Fruit fly (Drosophila melanogaster) whole organism, embryonic: Measurements from ENCODE around the gene CG13408.
A peak's percentile ranks its signal among the peaks of the same experiment; 100 is the strongest.

Source experiments
- B-H1 ChIP-seq: fragments of 200-800 bp; sonication (Bioruptor generic); IDR thresholded peaks from 3 replicates; pipeline ENCODE4 v1.3.6; 2022; ENCODE audit warnings: missing biosample characterization, missing genetic modification characterization
- CG10565 ChIP-seq: fragments of 200-800 bp; sonication (Bioruptor generic); optimal IDR thresholded peaks from 3 replicates; lab custom pipeline; 2016; ENCODE audit warnings: missing biosample characterization, mild to moderate bottlenecking, missing genetic modification characterization
- CG11504 ChIP-seq: fragments of 200-800 bp; sonication (Bioruptor generic); optimal IDR thresholded peaks from 3 replicates; lab custom pipeline; 2019; ENCODE audit warnings: missing biosample characterization, mild to moderate bottlenecking, missing genetic modification characterization, moderate library complexity
- CG14441 ChIP-seq: fragments of 200-800 bp; sonication (Bioruptor generic); IDR thresholded peaks from 2 replicates; pipeline ENCODE4 v1.3.6; 2022; ENCODE audit warnings: missing biosample characterization, missing genetic modification characterization
- CG16813 ChIP-seq: fragments of 200-800 bp; sonication (Bioruptor generic); IDR thresholded peaks from 3 replicates; pipeline ENCODE4 v1.3.6; 2022; ENCODE audit warnings: missing biosample characterization, missing genetic modification characterization; ENCODE audit not compliant: partially characterized antibody
- CG17829 ChIP-seq: fragments of 200-800 bp; optimal IDR thresholded peaks from 2 replicates; lab custom pipeline; 2019; ENCODE audit warnings: missing biosample characterization, mild to moderate bottlenecking, missing genetic modification characterization, moderate library complexity
- CG18476 ChIP-seq: fragments of 200-800 bp; sonication (Bioruptor generic); optimal IDR thresholded peaks from 2 replicates; lab custom pipeline; 2016; ENCODE audit warnings: missing biosample characterization, mild to moderate bottlenecking, missing genetic modification characterization
- CG2712 ChIP-seq: fragments of 200-800 bp; optimal IDR thresholded peaks from 3 replicates; lab custom pipeline; 2019; ENCODE audit warnings: missing biosample characterization, mild to moderate bottlenecking, missing genetic modification characterization, moderate library complexity
- CG30020 ChIP-seq: fragments of 200-800 bp; optimal IDR thresholded peaks from 2 replicates; lab custom pipeline; 2019; ENCODE audit warnings: missing biosample characterization, mild to moderate bottlenecking, missing genetic modification characterization, moderate library complexity
- CG34224 ChIP-seq: fragments of 200-800 bp; sonication (Bioruptor generic); IDR thresholded peaks from 3 replicates; pipeline ENCODE4 v1.3.6; 2022; ENCODE audit warnings: missing biosample characterization, missing genetic modification characterization; ENCODE audit not compliant: partially characterized antibody
- CG3726 ChIP-seq: fragments of 200-800 bp; sonication (Bioruptor generic); IDR thresholded peaks from 3 replicates; pipeline ENCODE4, ENCODE4 v1.3.6; 2022; ENCODE audit warnings: missing biosample characterization, missing genetic modification characterization
- CG3847 ChIP-seq: fragments of 200-800 bp; sonication (Bioruptor generic); IDR thresholded peaks from 2 replicates; pipeline ENCODE4 v1.3.6; 2022; ENCODE audit warnings: missing biosample characterization, missing genetic modification characterization
- CG3995 ChIP-seq: fragments of 200-800 bp; sonication (Bioruptor generic); optimal IDR thresholded peaks from 3 replicates; lab custom pipeline; 2016; ENCODE audit warnings: missing biosample characterization, missing genetic modification characterization
- CG5180 ChIP-seq: fragments of 200-800 bp; sonication (Bioruptor generic); optimal IDR thresholded peaks from 3 replicates; lab custom pipeline; 2017; ENCODE audit warnings: missing biosample characterization, missing genetic modification characterization, mild to moderate bottlenecking, moderate library complexity, missing genetic modification reagents
- CG6765 ChIP-seq: fragments of 200-800 bp; sonication (Bioruptor generic); optimal IDR thresholded peaks from 3 replicates; lab custom pipeline; 2017; ENCODE audit warnings: missing biosample characterization, mild to moderate bottlenecking, missing genetic modification characterization
- CG6813 ChIP-seq: fragments of 200-800 bp; sonication (Bioruptor generic); optimal IDR thresholded peaks from 2 replicates; lab custom pipeline; 2017; ENCODE audit warnings: missing biosample characterization, missing genetic modification characterization, mild to moderate bottlenecking, moderate library complexity, missing genetic modification reagents
- CG7745 ChIP-seq: fragments of 200-800 bp; sonication (Bioruptor generic); optimal IDR thresholded peaks from 2 replicates; lab custom pipeline; 2018; ENCODE audit warnings: missing biosample characterization, mild to moderate bottlenecking, missing genetic modification characterization, moderate library complexity
- CG7928 ChIP-seq: fragments of 200-800 bp; sonication (Bioruptor generic); optimal IDR thresholded peaks from 2 replicates; lab custom pipeline; 2017; ENCODE audit warnings: missing biosample characterization, mild to moderate bottlenecking, missing genetic modification characterization
- CG8924 ChIP-seq: fragments of 200-800 bp; optimal IDR thresholded peaks from 3 replicates; lab custom pipeline; 2019; ENCODE audit warnings: missing biosample characterization, mild to moderate bottlenecking, missing genetic modification characterization, moderate library complexity
- CG9817 ChIP-seq: fragments of 200-800 bp; sonication (Bioruptor generic); optimal IDR thresholded peaks from 2 replicates; lab custom pipeline; 2018; ENCODE audit warnings: missing biosample characterization, mild to moderate bottlenecking, missing genetic modification characterization, moderate library complexity
- Doc3 ChIP-seq: fragments of 200-800 bp; sonication (Bioruptor generic); IDR thresholded peaks from 3 replicates; pipeline ENCODE4 v1.3.6; 2022; ENCODE audit warnings: missing biosample characterization, missing genetic modification characterization; ENCODE audit not compliant: partially characterized antibody
- Dref ChIP-seq: fragments of 200-800 bp; sonication (Bioruptor generic); IDR thresholded peaks from 2 replicates; pipeline ENCODE4 v1.3.6; 2022; ENCODE audit warnings: missing biosample characterization, missing genetic modification characterization
- Ets65A ChIP-seq: fragments of 200-800 bp; sonication (Bioruptor generic); peaks from one replicate; lab custom pipeline; 2016; ENCODE audit warnings: missing biosample characterization, missing genetic modification characterization
- Fer3 ChIP-seq: fragments of 200-800 bp; sonication (Bioruptor generic); optimal IDR thresholded peaks from 2 replicates; lab custom pipeline; 2018; ENCODE audit warnings: missing biosample characterization, mild to moderate bottlenecking, missing genetic modification characterization, moderate library complexity
- Hey ChIP-seq: fragments of 200-800 bp; sonication (Bioruptor generic); optimal IDR thresholded peaks from 3 replicates; lab custom pipeline; 2018; ENCODE audit warnings: missing biosample characterization, mild to moderate bottlenecking, missing genetic modification characterization
- Mad ChIP-seq: fragments of 200-800 bp; sonication (Bioruptor generic); optimal IDR thresholded peaks from 2 replicates; lab custom pipeline; 2016; ENCODE audit warnings: missing biosample characterization, missing genetic modification characterization
- Nf-YB ChIP-seq: fragments of 200-800 bp; sonication (Bioruptor generic); optimal IDR thresholded peaks from 3 replicates; lab custom pipeline; 2019; ENCODE audit warnings: missing biosample characterization, mild to moderate bottlenecking, missing genetic modification characterization, moderate library complexity
- ato ChIP-seq: fragments of 200-800 bp; sonication (Bioruptor generic); IDR thresholded peaks from 2 replicates; pipeline ENCODE4 v1.3.6; 2022; ENCODE audit warnings: missing biosample characterization, missing genetic modification characterization; ENCODE audit not compliant: partially characterized antibody
- bab2 ChIP-seq: fragments of 200-800 bp; sonication (Bioruptor generic); optimal IDR thresholded peaks from 2 replicates; lab custom pipeline; 2016; ENCODE audit warnings: missing biosample characterization, missing genetic modification characterization
- bcd ChIP-seq: fragments of 200-800 bp; sonication (Bioruptor generic); optimal IDR thresholded peaks from 2 replicates; lab custom pipeline; 2017; ENCODE audit warnings: missing biosample characterization, mild to moderate bottlenecking, missing genetic modification characterization
- cas ChIP-seq: fragments of 200-800 bp; sonication (Bioruptor generic); IDR thresholded peaks from 2 replicates; pipeline ENCODE4 v1.3.6; 2022; ENCODE audit warnings: missing biosample characterization, missing genetic modification characterization
- chif ChIP-seq, 2 experiments: fragments of 200-800 bp; sonication (Bioruptor generic); optimal IDR thresholded peaks; 3 replicates each; lab custom pipeline; 2016; ENCODE audit warnings: missing biosample characterization in 2 of 2, missing genetic modification characterization in 2 of 2
- crc ChIP-seq: fragments of 200-800 bp; sonication (Bioruptor generic); optimal IDR thresholded peaks from 2 replicates; lab custom pipeline; 2016; ENCODE audit warnings: missing biosample characterization, missing genetic modification characterization
- disco-r ChIP-seq: fragments of 200-800 bp; sonication (Bioruptor generic); optimal IDR thresholded peaks from 2 replicates; lab custom pipeline; 2016; ENCODE audit warnings: missing biosample characterization, missing genetic modification characterization
- dm ChIP-seq: fragments of 200-800 bp; sonication (Bioruptor generic); optimal IDR thresholded peaks from 3 replicates; lab custom pipeline; 2016; ENCODE audit warnings: missing biosample characterization, missing genetic modification characterization
- ewg ChIP-seq: fragments of 200-800 bp; sonication (Bioruptor generic); optimal IDR thresholded peaks from 3 replicates; lab custom pipeline; 2017; ENCODE audit warnings: mild to moderate bottlenecking, missing biosample characterization, missing genetic modification reagents, missing genetic modification characterization
- gem ChIP-seq: fragments of 200-800 bp; sonication (Bioruptor generic); optimal IDR thresholded peaks from 2 replicates; lab custom pipeline; 2019; ENCODE audit warnings: missing biosample characterization, mild to moderate bottlenecking, missing genetic modification characterization, moderate library complexity
- lola ChIP-seq, 3 experiments: fragments of >200 bp in 2 of 3; fragments of 200-800 bp in 1 of 3; sonication (Bioruptor generic) in 1 of 3; optimal IDR thresholded peaks; 2 replicates each; lab custom pipeline; 2017 to 2019; ENCODE audit warnings: missing biosample characterization in 3 of 3, missing genetic modification characterization in 3 of 3, mild to moderate bottlenecking in 1 of 3, moderate library complexity in 1 of 3
- nerfin-2 ChIP-seq: fragments of 200-800 bp; sonication (Bioruptor generic); IDR thresholded peaks from 2 replicates; pipeline ENCODE4 v1.3.6; 2022; ENCODE audit warnings: missing biosample characterization, missing genetic modification characterization; ENCODE audit not compliant: partially characterized antibody
- oc ChIP-seq: fragments of 200-800 bp; sonication (Bioruptor generic); optimal IDR thresholded peaks from 2 replicates; lab custom pipeline; 2018; ENCODE audit warnings: missing biosample characterization, mild to moderate bottlenecking, missing genetic modification characterization, moderate library complexity
- odd ChIP-seq: fragments of 200-800 bp; sonication (Bioruptor generic); optimal IDR thresholded peaks from 2 replicates; lab custom pipeline; 2017; ENCODE audit warnings: missing biosample characterization, mild to moderate bottlenecking, missing genetic modification characterization
- prd ChIP-seq, 3 experiments: fragments of >200 bp in 2 of 3; fragments of 200-800 bp in 1 of 3; sonication (Bioruptor generic) in 1 of 3; optimal IDR thresholded peaks in 2 of 3; IDR thresholded peaks in 1 of 3; 2 replicates in 2 of 3; 3 replicates in 1 of 3; pipeline versions ENCODE4 v1.3.6 to Lab custom; 2017 to 2022; ENCODE audit warnings: missing biosample characterization in 1 of 3, missing genetic modification characterization in 1 of 3
- stc ChIP-seq: fragments of 200-800 bp; sonication (Bioruptor generic); IDR thresholded peaks from 2 replicates; pipeline ENCODE4 v1.3.6; 2022; ENCODE audit warnings: missing biosample characterization, missing genetic modification characterization
- trem ChIP-seq: fragments of 200-800 bp; optimal IDR thresholded peaks from 3 replicates; lab custom pipeline; 2019; ENCODE audit warnings: missing biosample characterization, mild to moderate bottlenecking, missing genetic modification characterization, moderate library complexity
- tup ChIP-seq: fragments of 200-800 bp; sonication (Bioruptor generic); optimal IDR thresholded peaks from 2 replicates; lab custom pipeline; 2016; ENCODE audit warnings: missing biosample characterization, mild to moderate bottlenecking, missing genetic modification characterization, moderate library complexity
- tx ChIP-seq: fragments of 200-800 bp; sonication (Bioruptor generic); optimal IDR thresholded peaks from 2 replicates; lab custom pipeline; 2016; ENCODE audit warnings: missing biosample characterization, missing genetic modification characterization
- vnd ChIP-seq: fragments of 200-800 bp; sonication (Bioruptor generic); IDR thresholded peaks from 3 replicates; pipeline ENCODE4 v1.3.6; 2022; ENCODE audit warnings: missing biosample characterization, missing genetic modification characterization; ENCODE audit not compliant: partially characterized antibody
- wdn ChIP-seq: fragments of 200-800 bp; sonication (Bioruptor generic); IDR thresholded peaks from 2 replicates; pipeline ENCODE4 v1.3.6; 2022; ENCODE audit warnings: missing biosample characterization, missing genetic modification characterization
- zfh1 ChIP-seq: fragments of 200-800 bp; sonication (Bioruptor generic); IDR thresholded peaks from 3 replicates; pipeline ENCODE4 v1.3.6; 2022; ENCODE audit warnings: missing biosample characterization, missing genetic modification characterization

The CG13408 gene

dm6 chr3R:22034160-22034742 lies 45.9 kb upstream of the CG13408 start, which contains the start of the genes CG45099, CG6015, pit and Fadd:
CG45099 (minus strand) TSS chr3R:22034286.
CG6015 (minus strand) TSS chr3R:22034286.
pit (plus strand) TSS chr3R:22034298.
Fadd (plus strand) TSS chr3R:22034455.
- TF ChIP-seq bab2 (no peak), CG7928 (GFP tag; lab: Kevin White, UChicago) (peak; percentile 64), gem (tag; lab: Kevin White, UChicago) (no peak), tx (GFP tag; lab: Kevin White, UChicago) (no peak), chif (GFP tag; optimal IDR thresholded peaks at IDR 0.05; lab: Kevin White, UChicago) (no peak), CG10565 (GFP tag; lab: Kevin White, UChicago) (no peak), Fer3 (tag; lab: Kevin White, UChicago) (no peak), CG14441 (no peak), Ets65A (GFP tag; lab: Kevin White, UChicago) (peak; percentile 22), bcd (no peak), trem (tag; lab: Kevin White, UChicago) (peak; percentile 62), CG3995 (GFP tag; lab: Kevin White, UChicago) (peak; percentile 16), CG3847 (GFP tag; lab: Robert Waterston, UW) (peak; percentile 28; the same call in 1 of the 2 replicates), CG34224 (peak; percentile 75), odd (GFP tag; lab: Kevin White, UChicago) (no peak), CG2712 (tag; lab: Kevin White, UChicago) (peak; percentile 7), CG9817 (tag; lab: Kevin White, UChicago) (no peak), ewg (no peak), B-H1 (GFP tag; lab: Robert Waterston, UW) (no peak), zfh1 (GFP tag; lab: Robert Waterston, UW) (no peak), CG7745 (tag; lab: Kevin White, UChicago) (no peak), Nf-YB (GFP tag; lab: Kevin White, UChicago) (no peak), Mad (GFP tag; lab: Kevin White, UChicago) (no peak), tup (GFP tag; lab: Kevin White, UChicago) (no peak), CG17829 (tag; lab: Kevin White, UChicago) (peak; percentile 37), prd (optimal IDR thresholded peaks at IDR 0.05; lab: Kevin White, UChicago) (no peak), prd (GFP tag; IDR thresholded peaks at IDR 0.05; lab: Robert Waterston, UW) (no peak), CG18476 (no peak), disco-r (GFP tag; lab: Kevin White, UChicago) (no peak), Dref (peak; percentile 74), CG6813 (GFP tag; lab: Kevin White, UChicago) (no peak), vnd (peak; percentile 51; the same call in 1 of the 3 replicates), CG16813 (GFP tag; lab: Robert Waterston, UW) (peak; percentile 66), ato (GFP tag; lab: Robert Waterston, UW) (peak; percentile 32; the same call in 1 of the 2 replicates), CG30020 (tag; lab: Kevin White, UChicago) (peak; percentile 50), CG5180 (GFP tag; lab: Kevin White, UChicago) (no peak), CG11504 (tag; lab: Kevin White, UChicago) (no peak), CG8924 (tag; lab: Kevin White, UChicago) (peak; percentile 36), Hey (tag; lab: Kevin White, UChicago) (no peak), wdn (GFP tag; lab: Robert Waterston, UW) (no peak), CG6765 (GFP tag; lab: Kevin White, UChicago) (no peak), cas (GFP tag; lab: Robert Waterston, UW) (no peak), CG3726 (GFP tag; lab: Robert Waterston, UW) (no peak), dm (peak; percentile 40), stc (GFP tag; lab: Robert Waterston, UW) (no peak), crc (GFP tag; lab: Kevin White, UChicago) (no peak), nerfin-2 (GFP tag; lab: Robert Waterston, UW) (peak; percentile 50), Doc3 (peak; percentile 52; the same call in 1 of the 3 replicates), lola (GFP tag; optimal IDR thresholded peaks at IDR 0.05; lab: Kevin White, UChicago) (no peak), oc (tag; lab: Kevin White, UChicago) (no peak)
